Worm (Caenorhabditis elegans) whole organism, L4/young adult: Measurements from ENCODE around the gene srw-48.

ENCODE experiments used
- W03F9.2 ChIP-seq: fragments of 150-350 bp; optimal IDR thresholded peaks from 2 replicates; lab custom pipeline; 2014; ENCODE audit warnings: missing biosample characterization, missing genetic modification characterization
- him-1 ChIP-seq: sonication (generic microtip); optimal IDR thresholded peaks from 2 replicates; lab custom pipeline; 2016; ENCODE audit warnings: missing genotype, missing genetic modification reagents, missing genetic modification characterization, missing compliant biosample characterization

ce11 chrV:16447735-16448134, 26.9 kb downstream of the srw-48 start, which contains the start of gene T08G3.13:
- TF ChIP-seq him-1 (tag; lab: Kevin White, UChicago) (no peak), W03F9.2 (tag; lab: Kevin White, UChicago) (no peak)
